Worm (Caenorhabditis elegans): ENCODE results near the gene scl-7.

DNA sequence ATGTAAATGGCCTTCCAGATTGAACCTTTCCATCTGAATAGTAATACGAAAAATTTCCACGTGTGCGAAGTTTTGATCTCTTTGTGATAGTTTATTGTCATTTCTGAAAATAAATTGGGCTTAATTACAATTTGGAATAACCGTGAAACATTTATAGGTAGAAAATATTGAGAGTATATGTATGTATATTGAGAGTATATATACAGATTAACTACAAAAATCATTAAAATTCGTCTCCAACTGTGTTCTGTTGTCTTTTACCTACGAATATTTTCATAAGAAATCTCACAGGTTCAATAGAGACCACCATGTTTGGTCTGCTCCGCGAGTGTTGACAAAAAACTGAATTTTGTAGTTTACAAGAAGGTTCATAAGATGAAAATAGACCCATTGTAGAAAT lies 42.7 kb downstream of the scl-7 start, which contains the start of gene best-2:
- no peak for TF ChIP-seq hnd-1 (tag; optimal IDR thresholded peaks at IDR 0.05)
- no peak for TF ChIP-seq sea-1 (GFP tag; conservative IDR thresholded peaks at IDR 0.05)
- TF ChIP-seq ama-1 (optimal IDR thresholded peaks at IDR 0.05), result no peak
- no peak for TF ChIP-seq ets-7 (tag; optimal IDR thresholded peaks at IDR 0.05)
- no peak for TF ChIP-seq hmbx-1 (tag; optimal IDR thresholded peaks at IDR 0.05)
- TF ChIP-seq flt-1 (GFP tag; IDR thresholded peaks at IDR 0.05), result no peak
- no peak for TF ChIP-seq aly-1 (tag; optimal IDR thresholded peaks at IDR 0.05)
- TF ChIP-seq ceh-13 (GFP tag; optimal IDR thresholded peaks at IDR 0.05), result no peak
